Worm (Caenorhabditis elegans) whole organism, L4/young adult: Measurements from ENCODE around the gene rbm-25.

ENCODE experiments used
- W03F9.2 ChIP-seq: fragments of 150-350 bp; optimal IDR thresholded peaks from 2 replicates; lab custom pipeline; 2014; ENCODE audit warnings: missing biosample characterization, missing genetic modification characterization
- him-1 ChIP-seq: sonication (generic microtip); optimal IDR thresholded peaks from 2 replicates; lab custom pipeline; 2016; ENCODE audit warnings: missing genotype, missing genetic modification reagents, missing genetic modification characterization, missing compliant biosample characterization

DNA sequence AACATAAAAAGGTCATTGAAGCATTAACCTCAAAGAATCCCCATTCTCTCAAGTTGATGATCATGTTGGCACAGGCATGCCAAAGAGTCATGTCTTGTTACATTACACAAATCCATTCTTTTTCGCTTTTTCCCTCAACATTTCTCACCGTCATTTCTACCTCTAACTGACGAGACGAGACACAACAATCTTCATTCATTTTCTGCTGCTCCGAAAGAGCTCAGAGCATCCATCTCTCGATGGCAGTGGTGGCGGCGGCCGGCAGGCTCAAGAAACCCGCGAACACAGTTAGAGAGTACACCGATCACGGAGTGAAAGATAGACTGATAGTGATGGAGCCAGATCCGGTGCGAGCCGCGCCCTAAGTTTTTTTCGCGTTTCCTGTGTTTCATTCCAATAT, 20.9 kb upstream of the rbm-25 start:
- TF ChIP-seq W03F9.2 (no peak), him-1 (no peak)
